Fruit fly (Drosophila melanogaster) ovary, adult (tissue): ENCODE results near the gene CG4658.
A peak's percentile ranks its signal among the peaks of the same experiment; 100 is the strongest.

ENCODE experiments used
- CG17801 ChIP-seq: fragments of 200-800 bp; optimal IDR thresholded peaks from 2 replicates; lab custom pipeline; 2019; ENCODE audit warnings: missing biosample characterization, mild to moderate bottlenecking, missing genetic modification characterization, moderate library complexity; ENCODE audit not compliant: partially characterized antibody

Gene CG4658

dm6 chr2L:9933063-9933462 lies 23.9 kb upstream of the CG4658 start, which contains the start of gene Cpr30F:
TSS of gene Cpr30F (minus strand) at chr2L:9933163.
- no peak for TF ChIP-seq CG17801 (GFP tag; lab: Kevin White, UChicago)

dm6 chr2L:9937908-9938307 lies 19.0 kb upstream of the CG4658 start, which contains the start of gene Arglu1:
TSS of gene Arglu1 (minus strand) at chr2L:9938134.
- peak; percentile 69 for TF ChIP-seq CG17801 (GFP tag; lab: Kevin White, UChicago)

- peak; percentile 59 for TF ChIP-seq CG17801 (GFP tag; lab: Kevin White, UChicago)
Observed at dm6 chr2L:9938631-9939256, 18.2 kb upstream of the CG4658 start, which contains the start of the genes Datp and CG4619. TSS of gene Datp (minus strand) at chr2L:9938790. TSS of gene CG4619 (plus strand) at chr2L:9938863.

dm6 chr2L:9943521-9943920 lies 13.4 kb upstream of the CG4658 start:
- no peak for TF ChIP-seq CG17801 (GFP tag; lab: Kevin White, UChicago)

- TF ChIP-seq CG17801 (GFP tag; lab: Kevin White, UChicago) = no peak
Observed at dm6 chr2L:9945086-9945485, 11.8 kb upstream of the CG4658 start.

dm6 chr2L:9946051-9946450 lies 10.9 kb upstream of the CG4658 start:
- TF ChIP-seq CG17801 (GFP tag; lab: Kevin White, UChicago) = no peak

dm6 chr2L:9947265-9947664 lies 9.7 kb upstream of the CG4658 start, which contains the start of gene CG5853:
TSS of gene CG5853 (minus strand) at chr2L:9947648.
- TF ChIP-seq CG17801 (GFP tag; lab: Kevin White, UChicago) = peak; percentile 66

- TF ChIP-seq CG17801 (GFP tag; lab: Kevin White, UChicago) = no peak
Observed at dm6 chr2L:9947738-9948519, 9.0 kb upstream of the CG4658 start.

- TF ChIP-seq CG17801 (GFP tag; lab: Kevin White, UChicago) = no peak
Observed at dm6 chr2L:9948520-9948858, 8.4 kb upstream of the CG4658 start.

- no peak for TF ChIP-seq CG17801 (GFP tag; lab: Kevin White, UChicago)
Observed at dm6 chr2L:9949178-9950062, 7.5 kb upstream of the CG4658 start.

dm6 chr2L:9954119-9954518 lies 2.8 kb upstream of the CG4658 start, which contains the start of the genes CG13126 and CG4709:
TSS of gene CG13126 (minus strand) at chr2L:9954181.
TSS of gene CG4709 (plus strand) at chr2L:9954325.
- peak; percentile 94 for TF ChIP-seq CG17801 (GFP tag; lab: Kevin White, UChicago)

- no peak for TF ChIP-seq CG17801 (GFP tag; lab: Kevin White, UChicago)
Observed at dm6 chr2L:9954696-9955095, 2.2 kb upstream of the CG4658 start.

- no peak for TF ChIP-seq CG17801 (GFP tag; lab: Kevin White, UChicago)
Observed at dm6 chr2L:9960758-9961157, 3.8 kb downstream of the CG4658 start.

- TF ChIP-seq CG17801 (GFP tag; lab: Kevin White, UChicago) = peak; percentile 18
Observed at dm6 chr2L:9963603-9964042, 6.7 kb downstream of the CG4658 start, which contains the start of gene CG5850. TSS of gene CG5850 (minus strand) at chr2L:9963949.
